Worm (Caenorhabditis elegans): ENCODE data around the gene pes-23.

ce11 chrX:6867707-6868106, 33.5 kb upstream of the pes-23 start:
- peak; percentile 82 for TF ChIP-seq snpc-4 (GFP tag; optimal IDR thresholded peaks at IDR 0.05)
- peak in 3 of 4 experiments; percentile 57 to 80 (median 75) for TF ChIP-seq snpc-4 (tag; optimal IDR thresholded peaks at IDR 0.05)
- TF ChIP-seq rpc-1 (optimal IDR thresholded peaks at IDR 0.05), result peak; percentile 93
- peak; percentile 89 for TF ChIP-seq rpc-1 (tag; optimal IDR thresholded peaks at IDR 0.05)
- peak; percentile 85 for TF ChIP-seq snpc-3.4 (tag; optimal IDR thresholded peaks at IDR 0.05)
- TF ChIP-seq mel-28 (tag; optimal IDR thresholded peaks at IDR 0.05; ENCODE audit: borderline replicate concordance), result no peak
- peak; percentile 89 for TF ChIP-seq B0261.1 (tag; optimal IDR thresholded peaks at IDR 0.05)
- TF ChIP-seq nfyb-1 (GFP tag; IDR thresholded peaks at IDR 0.05), result peak; percentile 91
